Fruit fly (Drosophila melanogaster): ENCODE measurements around the gene Syx18.

DNA sequence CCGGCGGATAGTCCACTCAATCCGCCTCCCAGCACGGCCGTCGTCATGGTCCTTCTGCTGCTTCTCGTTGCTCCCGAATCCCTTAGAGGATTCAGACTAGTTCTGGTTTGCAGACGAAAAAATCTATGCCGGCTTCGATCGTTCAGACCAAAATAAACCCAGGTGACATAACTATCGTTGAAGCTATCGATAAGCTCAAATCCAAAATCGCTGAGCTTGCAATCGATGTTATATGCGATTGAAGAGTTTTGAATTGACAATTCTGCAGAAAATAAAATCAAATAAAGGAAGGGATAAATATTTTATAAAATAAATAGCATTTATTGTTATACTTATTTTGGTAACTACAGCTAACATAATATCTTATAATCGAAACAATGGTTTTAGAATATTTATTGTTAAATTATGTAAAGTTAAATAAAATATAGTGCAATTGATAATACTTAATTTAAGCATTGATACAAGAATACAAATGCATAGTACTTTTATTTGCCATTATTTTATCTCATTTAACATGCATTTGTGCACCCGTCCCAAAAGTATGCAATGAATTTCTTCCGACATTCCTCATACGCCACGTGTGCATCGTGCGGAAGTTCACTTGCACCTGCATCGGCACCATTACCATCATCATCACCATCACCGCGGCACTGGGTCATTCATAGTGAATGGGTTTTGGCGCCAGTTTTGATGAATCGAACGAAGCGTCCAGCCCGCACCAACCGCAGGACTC, 36.5 kb upstream of the Syx18 start, which contains the start of gene Ppox:
- no peak for TF ChIP-seq h (optimal IDR thresholded peaks at IDR 0.05)
- TF ChIP-seq Myc (optimal IDR thresholded peaks at IDR 0.05) = no peak
- no peak for TF ChIP-seq insv (optimal IDR thresholded peaks at IDR 0.05)
- TF ChIP-seq psq (optimal IDR thresholded peaks at IDR 0.05) = no peak

Measured in Kc167 (cell line).